Worm (Caenorhabditis elegans): ENCODE results near the gene C44B11.1.

DNA sequence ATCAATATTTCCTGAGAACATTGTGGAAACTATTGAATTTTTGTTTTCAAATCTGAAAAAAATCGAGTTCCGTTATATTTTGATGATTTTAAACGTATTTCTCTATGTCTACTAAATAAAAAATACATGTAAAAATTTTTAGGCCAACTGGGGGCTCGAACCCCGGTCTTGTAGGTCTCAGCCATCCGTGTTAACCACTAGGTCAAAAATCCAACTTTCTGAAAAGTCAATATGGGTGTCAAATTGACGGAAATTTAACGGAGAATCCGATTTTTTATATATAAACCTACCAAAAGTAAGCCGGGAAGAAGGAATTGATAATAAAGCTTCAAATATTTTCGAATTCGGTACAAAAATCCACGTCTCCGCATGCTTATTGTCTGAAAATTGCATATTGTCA, 48.8 kb upstream of the C44B11.1 start:
- TF ChIP-seq skn-1 (tag; optimal IDR thresholded peaks at IDR 0.05) (no peak), ama-1 (optimal IDR thresholded peaks at IDR 0.05) (no peak), unc-62 (GFP tag; optimal IDR thresholded peaks at IDR 0.05) (no peak), C34F6.9 (tag; optimal IDR thresholded peaks at IDR 0.05) (no peak), nhr-12 (tag; optimal IDR thresholded peaks at IDR 0.05) (no peak), ztf-4 (tag; optimal IDR thresholded peaks at IDR 0.05) (no peak), ZK546.5 (tag; optimal IDR thresholded peaks at IDR 0.05) (no peak), unc-39 (tag; optimal IDR thresholded peaks at IDR 0.05) (no peak), aly-2 (tag; optimal IDR thresholded peaks at IDR 0.05) (no peak), egl-27 (tag; optimal IDR thresholded peaks at IDR 0.05) (no peak), nhr-21 (tag; optimal IDR thresholded peaks at IDR 0.05) (no peak), lsy-2 (tag; optimal IDR thresholded peaks at IDR 0.05) (no peak), ztf-11 (tag; optimal IDR thresholded peaks at IDR 0.05) (no peak)

All from whole organism, L2 larva.